Worm (Caenorhabditis elegans) whole organism, L1 larva: ENCODE data around the gene C01G10.5.
A peak's percentile ranks its signal among the peaks of the same experiment; 100 is the strongest.

Experiments used
- C34B4.2 ChIP-seq: sonication (generic microtip); optimal IDR thresholded peaks from 2 replicates; lab custom pipeline; 2017; ENCODE audit warnings: mild to moderate bottlenecking, missing genetic modification characterization, missing compliant biosample characterization
- F16B12.6 ChIP-seq: fragments of 150-350 bp; optimal IDR thresholded peaks from 2 replicates; lab custom pipeline; 2014; ENCODE audit warnings: missing biosample characterization, missing genetic modification characterization
- ama-1 ChIP-seq: fragments of 150-350 bp; optimal IDR thresholded peaks from 2 replicates; lab custom pipeline; 2014
- blmp-1 ChIP-seq: fragments of 150-350 bp; optimal IDR thresholded peaks from 2 replicates; lab custom pipeline; 2014; ENCODE audit warnings: missing biosample characterization, missing genetic modification characterization
- ceh-63 ChIP-seq: fragments of 200-800 bp; sonication (Bioruptor generic); optimal IDR thresholded peaks from 2 replicates; lab custom pipeline; 2018; ENCODE audit warnings: mild to moderate bottlenecking, missing genetic modification characterization, missing compliant biosample characterization
- ceh-82 ChIP-seq, 3 experiments: fragments of 150-350 bp in 1 of 3; sonication (generic microtip) in 2 of 3; optimal IDR thresholded peaks; 2 replicates each; lab custom pipeline; 2014 to 2017; ENCODE audit warnings: missing biosample characterization in 3 of 3, missing genetic modification characterization in 3 of 3
- ceh-88 ChIP-seq: fragments of 200-800 bp; sonication (Bioruptor generic); IDR thresholded peaks from 2 replicates; pipeline ENCODE4 v1.3.6; 2022; ENCODE audit warnings: missing genetic modification characterization, missing compliant biosample characterization
- dpl-1 ChIP-seq, 3 experiments: fragments of 150-350 bp in 2 of 3; sonication (generic microtip) in 1 of 3; optimal IDR thresholded peaks; 2 replicates each; lab custom pipeline; 2014 to 2017; ENCODE audit warnings: missing biosample characterization in 3 of 3, missing genetic modification characterization in 3 of 3, missing genetic modification reagents in 3 of 3
- dsc-1 ChIP-seq: sonication (generic microtip); optimal IDR thresholded peaks from 2 replicates; lab custom pipeline; 2016; ENCODE audit warnings: mild to moderate bottlenecking, missing genetic modification characterization, missing compliant biosample characterization
- efl-1 ChIP-seq, 4 experiments: fragments of 150-350 bp; optimal IDR thresholded peaks in 3 of 4; peaks in 1 of 4; 1 replicate in 1 of 4; 2 replicates in 3 of 4; lab custom pipeline; 2014; ENCODE audit warnings: missing biosample characterization in 2 of 4, missing genetic modification characterization in 2 of 4, missing genetic modification reagents in 2 of 4
- efl-3 ChIP-seq: fragments of 200-800 bp; sonication (Bioruptor generic); optimal IDR thresholded peaks from 2 replicates; lab custom pipeline; 2018; ENCODE audit warnings: mild to moderate bottlenecking, missing genetic modification characterization, missing compliant biosample characterization
- fkh-10 ChIP-seq: sonication (generic microtip); optimal IDR thresholded peaks from 2 replicates; lab custom pipeline; 2017; ENCODE audit warnings: missing biosample characterization, missing genetic modification reagents, missing genetic modification characterization
- grh-1 ChIP-seq: fragments of 200-800 bp; sonication (Bioruptor generic); IDR thresholded peaks from 2 replicates; pipeline ENCODE4 v1.3.6; 2022; ENCODE audit warnings: missing genetic modification reagents, missing genetic modification characterization, missing compliant biosample characterization
- hlh-17 ChIP-seq: fragments of 200-800 bp; sonication (Bioruptor generic); optimal IDR thresholded peaks from 2 replicates; lab custom pipeline; 2018; ENCODE audit warnings: missing genetic modification characterization, mild to moderate bottlenecking, missing compliant biosample characterization, moderate library complexity, borderline replicate concordance
- hpl-2 ChIP-seq: fragments of 150-350 bp; optimal IDR thresholded peaks from 2 replicates; lab custom pipeline; 2014; ENCODE audit warnings: missing biosample characterization, missing genetic modification reagents, missing genetic modification characterization
- lin-13 ChIP-seq: fragments of 150-350 bp; optimal IDR thresholded peaks from 2 replicates; lab custom pipeline; 2014; ENCODE audit warnings: missing biosample characterization, missing genetic modification reagents, missing genetic modification characterization
- lin-14 ChIP-seq: fragments of 200-800 bp; sonication (Bioruptor generic); optimal IDR thresholded peaks from 2 replicates; lab custom pipeline; 2018; ENCODE audit warnings: mild to moderate bottlenecking, missing genetic modification characterization, moderate library complexity, missing compliant biosample characterization
- lin-35 ChIP-seq, 2 experiments: fragments of 150-350 bp; optimal IDR thresholded peaks; 2 replicates each; lab custom pipeline; 2014; ENCODE audit warnings: missing biosample characterization in 2 of 2, missing genetic modification characterization in 2 of 2, missing genetic modification reagents in 2 of 2
- lsy-2 ChIP-seq, 2 experiments: fragments of 150-350 bp; optimal IDR thresholded peaks; 2 replicates each; lab custom pipeline; 2014; ENCODE audit warnings: missing biosample characterization in 2 of 2, missing genetic modification characterization in 2 of 2
- mab-9 ChIP-seq: fragments of 200-800 bp; sonication (Bioruptor generic); IDR thresholded peaks from 2 replicates; pipeline ENCODE4 v1.3.6; 2022; ENCODE audit warnings: missing genetic modification reagents, missing genetic modification characterization, missing compliant biosample characterization
- mep-1 ChIP-seq: fragments of 150-350 bp; optimal IDR thresholded peaks from 2 replicates; lab custom pipeline; 2014; ENCODE audit warnings: missing biosample characterization, missing genetic modification characterization
- nhr-19 ChIP-seq: fragments of 200-800 bp; sonication (Bioruptor generic); conservative IDR thresholded peaks from 2 replicates; pipeline ENCODE4 v1.3.6; 2022; ENCODE audit warnings: missing genetic modification characterization, missing compliant biosample characterization
- nhr-20 ChIP-seq: sonication (generic microtip); optimal IDR thresholded peaks from 2 replicates; lab custom pipeline; 2016; ENCODE audit warnings: mild to moderate bottlenecking, missing genetic modification characterization, missing compliant biosample characterization
- nhr-237 ChIP-seq: fragments of 150-350 bp; optimal IDR thresholded peaks from 2 replicates; lab custom pipeline; 2014; ENCODE audit warnings: missing biosample characterization, missing genetic modification characterization
- nhr-28 ChIP-seq: fragments of 150-350 bp; optimal IDR thresholded peaks from 2 replicates; lab custom pipeline; 2014; ENCODE audit warnings: missing biosample characterization, missing genetic modification characterization
- nhr-47 ChIP-seq: sonication (generic microtip); optimal IDR thresholded peaks from 2 replicates; lab custom pipeline; 2016; ENCODE audit warnings: mild to moderate bottlenecking, missing genetic modification characterization, moderate library complexity, missing compliant biosample characterization
- nhr-71 ChIP-seq: sonication (generic microtip); optimal IDR thresholded peaks from 2 replicates; lab custom pipeline; 2016; ENCODE audit warnings: mild to moderate bottlenecking, missing genetic modification characterization, moderate library complexity, missing compliant biosample characterization
- nhr-76 ChIP-seq: sonication (generic microtip); optimal IDR thresholded peaks from 2 replicates; lab custom pipeline; 2017; ENCODE audit warnings: missing biosample characterization, missing genetic modification characterization
- nhr-77 ChIP-seq: fragments of 150-350 bp; optimal IDR thresholded peaks from 2 replicates; lab custom pipeline; 2014; ENCODE audit warnings: missing biosample characterization, missing genetic modification characterization
- nhr-85 ChIP-seq: sonication (generic microtip); peaks from one replicate; lab custom pipeline; 2016; ENCODE audit warnings: missing genetic modification characterization, inconsistent platforms, missing compliant biosample characterization
- rnt-1 ChIP-seq: sonication (generic microtip); optimal IDR thresholded peaks from 2 replicates; lab custom pipeline; 2016; ENCODE audit warnings: mild to moderate bottlenecking, missing genetic modification characterization, moderate library complexity, missing compliant biosample characterization
- skn-1 ChIP-seq: fragments of 150-350 bp; optimal IDR thresholded peaks from 2 replicates; lab custom pipeline; 2014; ENCODE audit warnings: missing biosample characterization, missing genetic modification characterization
- snpc-4 ChIP-seq: fragments of 150-350 bp; optimal IDR thresholded peaks from 2 replicates; lab custom pipeline; 2014; ENCODE audit warnings: missing biosample characterization, missing genetic modification characterization
- sptf-1 ChIP-seq: fragments of 150-350 bp; optimal IDR thresholded peaks from 2 replicates; lab custom pipeline; 2014; ENCODE audit warnings: missing biosample characterization, missing genetic modification characterization
- sup-37 ChIP-seq: fragments of 200-800 bp; sonication (Bioruptor generic); optimal IDR thresholded peaks from 2 replicates; lab custom pipeline; 2018; ENCODE audit warnings: mild to moderate bottlenecking, missing genetic modification characterization, missing compliant biosample characterization
- unc-130 ChIP-seq: fragments of 150-350 bp; optimal IDR thresholded peaks from 2 replicates; lab custom pipeline; 2017; ENCODE audit warnings: missing biosample characterization, missing genetic modification characterization, inconsistent platforms
- unc-30 ChIP-seq: sonication (generic microtip); optimal IDR thresholded peaks from 2 replicates; lab custom pipeline; 2017; ENCODE audit warnings: missing biosample characterization, missing genetic modification characterization
- unc-86 ChIP-seq: sonication (generic microtip); optimal IDR thresholded peaks from 2 replicates; lab custom pipeline; 2016; ENCODE audit warnings: missing genetic modification characterization, missing compliant biosample characterization
- zip-4 ChIP-seq: fragments of 200-800 bp; sonication (Bioruptor generic); optimal IDR thresholded peaks from 2 replicates; lab custom pipeline; 2018; ENCODE audit warnings: mild to moderate bottlenecking, missing genetic modification characterization, moderate library complexity, missing compliant biosample characterization
- ztf-4 ChIP-seq: fragments of 150-350 bp; optimal IDR thresholded peaks from 2 replicates; lab custom pipeline; 2014; ENCODE audit warnings: missing biosample characterization, missing genetic modification characterization

C01G10.5 gene

ce11 chrV:15082291-15082690 is 7.0 kb downstream of the C01G10.5 start, which contains the start of the genes C01G10.10 and C01G10.9 (continued):
- TF ChIP-seq ztf-4 (tag; lab: Kevin White, UChicago) (no peak), unc-130 (tag; lab: Kevin White, UChicago) (peak; percentile 34), nhr-85 (tag; lab: Kevin White, UChicago) (peak; percentile 93), ceh-88 (GFP tag; lab: Robert Waterston, UW) (no peak)

DNA sequence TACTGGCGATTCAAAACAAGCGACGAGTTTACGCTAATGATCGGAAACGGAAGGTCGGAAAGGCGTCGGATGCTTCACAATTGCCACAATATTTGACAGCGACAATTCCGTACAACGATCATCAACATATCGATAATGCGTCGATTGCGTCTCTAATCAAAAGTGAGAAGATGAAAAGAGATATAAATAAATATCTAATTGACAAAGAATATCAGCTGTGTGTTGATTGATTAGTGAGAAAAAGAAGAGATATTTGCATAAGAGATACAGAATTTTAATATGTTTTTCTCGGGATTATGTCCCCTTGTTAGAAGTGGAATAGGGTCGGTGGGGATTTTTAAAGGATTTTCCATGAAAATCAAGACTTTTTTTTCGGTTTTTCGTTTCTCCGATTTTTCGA is 10.8 kb downstream of the C01G10.5 start:
- no peak for TF ChIP-seq mab-9
- TF ChIP-seq ceh-63 (GFP tag; lab: Kevin White, UChicago) = no peak
- no peak for TF ChIP-seq nhr-77 (tag; lab: Kevin White, UChicago)
- no peak for TF ChIP-seq unc-130 (tag; lab: Kevin White, UChicago)
- TF ChIP-seq grh-1 (GFP tag; lab: Robert Waterston, UW) = no peak
- TF ChIP-seq dsc-1 = peak; percentile 64
- no peak for TF ChIP-seq hlh-17
- TF ChIP-seq blmp-1 = peak; percentile 66
- TF ChIP-seq nhr-19 (GFP tag; lab: Robert Waterston, UW) = no peak
- TF ChIP-seq snpc-4 = no peak
- TF ChIP-seq zip-4 = no peak
- TF ChIP-seq C34B4.2 = no peak
- no peak for TF ChIP-seq nhr-20 (tag; lab: Kevin White, UChicago)

DNA sequence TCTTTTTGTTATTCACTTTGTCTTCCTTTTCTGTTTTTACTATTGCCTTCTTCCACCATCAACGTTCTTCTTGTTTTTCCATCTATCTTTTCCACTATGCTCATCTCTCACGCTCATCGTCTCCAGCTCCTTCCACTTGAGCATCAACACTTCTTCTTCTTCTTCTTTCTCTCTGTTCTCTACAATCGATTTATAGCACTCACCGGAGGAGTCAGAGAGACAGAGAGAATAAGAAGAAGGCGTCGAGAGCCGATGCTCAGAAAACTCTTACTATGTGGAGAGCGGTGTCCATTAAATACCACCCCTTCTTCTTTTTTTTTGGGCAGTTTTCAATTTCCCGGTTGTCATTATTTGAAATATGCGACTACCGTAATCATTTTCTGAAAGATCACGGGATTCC is 14.4 kb downstream of the C01G10.5 start:
- TF ChIP-seq skn-1 (tag; lab: Kevin White, UChicago) = no peak
- no peak for TF ChIP-seq F16B12.6
- TF ChIP-seq fkh-10 = peak; percentile 23
- TF ChIP-seq efl-1 (optimal IDR thresholded peaks at IDR 0.05; lab: Kevin White, UChicago) = peak; percentile 12 to 24
- TF ChIP-seq efl-1 (GFP tag; optimal IDR thresholded peaks at IDR 0.05 in 1 of 2; lab: Kevin White, UChicago) = peak in 1 of 2 experiments; percentile 11
- TF ChIP-seq nhr-71 = no peak
- TF ChIP-seq ama-1 = no peak
- TF ChIP-seq lin-14 (GFP tag; lab: Kevin White, UChicago) = peak; percentile 68
- TF ChIP-seq mep-1 (tag; lab: Kevin White, UChicago) = peak; percentile 17
- no peak for TF ChIP-seq nhr-19 (GFP tag; lab: Robert Waterston, UW)
- TF ChIP-seq dpl-1 (GFP tag; optimal IDR thresholded peaks at IDR 0.05; lab: Kevin White, UChicago) = peak in 1 of 3 experiments; percentile 7
- TF ChIP-seq lin-35 (GFP tag; optimal IDR thresholded peaks at IDR 0.05; lab: Kevin White, UChicago) = peak in 1 of 2 experiments; percentile 11
- TF ChIP-seq nhr-237 (tag; lab: Kevin White, UChicago) = no peak
- peak in 1 of 2 experiments; percentile 36 for TF ChIP-seq lsy-2 (tag; optimal IDR thresholded peaks at IDR 0.05; lab: Kevin White, UChicago)
- peak; percentile 11 for TF ChIP-seq nhr-47 (tag; lab: Kevin White, UChicago)
- no peak for TF ChIP-seq nhr-76 (tag; lab: Kevin White, UChicago)
- no peak for TF ChIP-seq nhr-20 (tag; lab: Kevin White, UChicago)
- TF ChIP-seq C34B4.2 = no peak
- TF ChIP-seq unc-30 (tag; lab: Kevin White, UChicago) = no peak
- no peak for TF ChIP-seq nhr-28 (tag; lab: Kevin White, UChicago)
- no peak for TF ChIP-seq sup-37 (GFP tag; lab: Kevin White, UChicago)
- no peak for TF ChIP-seq sptf-1 (tag; lab: Kevin White, UChicago)
- peak; percentile 23 for TF ChIP-seq rnt-1 (tag; lab: Kevin White, UChicago)
- no peak for TF ChIP-seq lin-13
- TF ChIP-seq blmp-1 = no peak
- no peak for TF ChIP-seq ceh-88 (GFP tag; lab: Robert Waterston, UW)
- TF ChIP-seq hpl-2 (GFP tag; lab: Kevin White, UChicago) = no peak
- TF ChIP-seq unc-86 (tag; lab: Kevin White, UChicago) = no peak
- no peak for TF ChIP-seq unc-130 (tag; lab: Kevin White, UChicago)
- no peak for TF ChIP-seq efl-3 (GFP tag; lab: Kevin White, UChicago)
- TF ChIP-seq ceh-82 (tag; optimal IDR thresholded peaks at IDR 0.05; lab: Kevin White, UChicago) = peak in 2 of 3 experiments; percentile 16 to 48
